Fruit fly (Drosophila melanogaster) whole organism, pupa: Measurements from ENCODE around the gene wntD.

ENCODE experiments used
- CG10348 ChIP-seq: fragments of 200-800 bp; sonication (Bioruptor generic); IDR thresholded peaks from 2 replicates; pipeline ENCODE4 v1.3.6; 2022; ENCODE audit warnings: missing biosample characterization, missing genetic modification characterization
- CG12605 ChIP-seq: fragments of 200-800 bp; sonication (Bioruptor generic); IDR thresholded peaks from 2 replicates; pipeline ENCODE4 v1.3.6; 2022; ENCODE audit warnings: missing biosample characterization, missing genetic modification characterization
- CG13204 ChIP-seq: fragments of 200-800 bp; sonication (Bioruptor generic); optimal IDR thresholded peaks from 2 replicates; lab custom pipeline; 2018; ENCODE audit warnings: missing biosample characterization, mild to moderate bottlenecking, missing genetic modification characterization, moderate library complexity
- CG14655 ChIP-seq: fragments of 200-800 bp; sonication (Bioruptor generic); optimal IDR thresholded peaks from 3 replicates; lab custom pipeline; 2017; ENCODE audit warnings: mild to moderate bottlenecking, missing biosample characterization, missing genetic modification reagents, missing genetic modification characterization
- CG15710 ChIP-seq: fragments of 200-800 bp; sonication (Bioruptor generic); optimal IDR thresholded peaks from 2 replicates; lab custom pipeline; 2018; ENCODE audit warnings: missing biosample characterization, mild to moderate bottlenecking, missing genetic modification characterization, moderate library complexity
- CG17806 ChIP-seq: fragments of 200-800 bp; sonication (Bioruptor generic); optimal IDR thresholded peaks from 2 replicates; lab custom pipeline; 2018; ENCODE audit warnings: missing biosample characterization, mild to moderate bottlenecking, missing genetic modification characterization, moderate library complexity
- CG32121 ChIP-seq: fragments of 200-800 bp; sonication (Bioruptor generic); IDR thresholded peaks from 2 replicates; pipeline ENCODE4 v1.3.6; 2022; ENCODE audit warnings: missing biosample characterization, missing genetic modification characterization
- CG34367 ChIP-seq: fragments of 200-800 bp; sonication (Bioruptor generic); optimal IDR thresholded peaks from 2 replicates; lab custom pipeline; 2018; ENCODE audit warnings: missing biosample characterization, mild to moderate bottlenecking, missing genetic modification characterization
- CG4496 ChIP-seq: fragments of 200-800 bp; sonication (Bioruptor generic); IDR thresholded peaks from 3 replicates; pipeline ENCODE4 v1.3.6; 2022; ENCODE audit warnings: missing biosample characterization, missing genetic modification characterization
- CG8159 ChIP-seq: fragments of 200-800 bp; sonication (Bioruptor generic); optimal IDR thresholded peaks from 3 replicates; lab custom pipeline; 2018; ENCODE audit warnings: missing biosample characterization, mild to moderate bottlenecking, missing genetic modification characterization, moderate library complexity
- CG8301 ChIP-seq: fragments of 200-800 bp; sonication (Bioruptor generic); optimal IDR thresholded peaks from 2 replicates; lab custom pipeline; 2018; ENCODE audit warnings: missing biosample characterization, mild to moderate bottlenecking, missing genetic modification characterization
- CG9948 ChIP-seq: fragments of 200-800 bp; sonication (Bioruptor generic); optimal IDR thresholded peaks from 2 replicates; lab custom pipeline; 2018; ENCODE audit warnings: missing biosample characterization, mild to moderate bottlenecking, missing genetic modification characterization, moderate library complexity
- D1 ChIP-seq: fragments of 200-800 bp; sonication (Bioruptor generic); optimal IDR thresholded peaks from 2 replicates; lab custom pipeline; 2018; ENCODE audit warnings: missing biosample characterization, mild to moderate bottlenecking, missing genetic modification characterization, moderate library complexity
- EcR ChIP-seq: fragments of 200-800 bp; sonication (Bioruptor generic); optimal IDR thresholded peaks from 3 replicates; lab custom pipeline; 2019; ENCODE audit warnings: missing biosample characterization, missing genetic modification characterization, mild to moderate bottlenecking, moderate library complexity, missing genetic modification reagents
- Ets98B ChIP-seq: fragments of 200-800 bp; sonication (Bioruptor generic); IDR thresholded peaks from 2 replicates; pipeline ENCODE4 v1.3.6; 2022; ENCODE audit warnings: missing biosample characterization, missing genetic modification characterization
- Pif1A ChIP-seq: fragments of 200-800 bp; sonication (Bioruptor generic); optimal IDR thresholded peaks from 3 replicates; lab custom pipeline; 2016; ENCODE audit warnings: missing biosample characterization, missing genetic modification characterization
- Pif1B ChIP-seq: fragments of 200-800 bp; sonication (Bioruptor generic); optimal IDR thresholded peaks from 3 replicates; lab custom pipeline; 2016; ENCODE audit warnings: missing biosample characterization, missing genetic modification characterization
- Snoo ChIP-seq: fragments of 200-800 bp; sonication (Bioruptor generic); optimal IDR thresholded peaks from 3 replicates; lab custom pipeline; 2017; ENCODE audit warnings: missing biosample characterization, mild to moderate bottlenecking, missing genetic modification characterization, inconsistent platforms
- fd96Ca ChIP-seq: fragments of 200-800 bp; sonication (Bioruptor generic); IDR thresholded peaks from 3 replicates; pipeline ENCODE4 v1.3.6; 2022; ENCODE audit warnings: missing biosample characterization, missing genetic modification characterization
- gl ChIP-seq: fragments of 200-800 bp; sonication (Bioruptor generic); optimal IDR thresholded peaks from 2 replicates; lab custom pipeline; 2018; ENCODE audit warnings: missing biosample characterization, mild to moderate bottlenecking, missing genetic modification characterization
- rn ChIP-seq: fragments of 200-800 bp; sonication (Bioruptor generic); IDR thresholded peaks from 2 replicates; pipeline ENCODE4 v1.3.6; 2022; ENCODE audit warnings: missing biosample characterization, missing genetic modification characterization

Gene wntD

dm6 chr3R:13275473-13275872, 17.5 kb downstream of the wntD start:
- TF ChIP-seq CG17806 (no peak), CG8301 (tag; lab: Kevin White, UChicago) (no peak), CG13204 (GFP tag; lab: Kevin White, UChicago) (no peak), Ets98B (no peak), CG34367 (tag; lab: Kevin White, UChicago) (no peak), Snoo (no peak)
- TF ChIP-seq, all 21 proteins: peak for 0

DNA sequence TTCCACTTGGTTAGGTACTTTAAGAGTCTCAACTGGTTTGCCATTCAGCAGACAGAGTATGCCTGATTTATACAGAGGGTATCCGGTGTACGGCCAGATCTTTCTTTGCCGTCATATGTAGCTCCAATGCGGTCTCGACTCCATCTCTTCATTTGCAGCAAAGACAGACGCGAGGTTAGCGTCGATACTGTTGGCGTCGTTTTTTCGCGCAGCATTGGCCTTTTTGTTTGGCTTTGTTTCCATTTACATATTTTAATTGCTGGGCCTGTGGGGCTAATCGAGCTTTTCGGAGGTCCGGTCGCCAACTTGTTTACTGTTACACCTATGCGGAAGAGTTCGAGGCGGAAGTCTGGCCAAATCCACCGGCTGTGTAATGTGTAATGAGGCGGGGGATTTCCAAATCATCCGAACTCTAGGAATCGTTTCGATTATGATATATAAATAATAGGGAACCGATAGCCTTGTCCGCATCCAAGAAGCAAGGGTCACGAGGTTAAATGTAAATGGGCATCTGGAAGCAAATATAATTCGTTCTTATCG, 18.7 kb downstream of the wntD start:
- TF ChIP-seq Ets98B (peak; percentile 13; the same call in 1 of the 2 replicates), CG32121 (GFP tag; lab: Robert Waterston, UW) (no peak), Pif1A (no peak), CG13204 (GFP tag; lab: Kevin White, UChicago) (no peak)
- TF ChIP-seq, all 21 proteins: peak for 1

DNA sequence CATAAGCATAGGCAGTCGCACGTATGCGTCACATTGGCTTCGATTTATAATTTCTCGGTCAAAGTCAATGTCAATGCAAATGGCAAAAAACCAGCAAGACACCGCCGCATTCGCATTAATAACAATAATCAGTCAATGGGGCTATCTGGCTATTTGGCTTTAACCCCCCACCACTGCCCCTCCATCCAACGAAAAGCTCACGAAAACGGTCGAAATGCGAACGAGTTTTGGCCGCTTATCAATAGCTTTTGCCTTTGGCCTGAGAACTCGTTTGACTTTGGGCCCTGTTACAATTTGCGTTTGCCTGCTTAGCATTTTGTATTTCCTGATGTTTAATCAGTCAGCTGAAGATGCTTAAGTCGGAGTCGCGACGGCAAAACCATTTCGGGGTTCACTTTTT, 19.5 kb downstream of the wntD start:
- TF ChIP-seq CG9948 (tag; lab: Kevin White, UChicago): no peak
- no peak for TF ChIP-seq rn (GFP tag; lab: Robert Waterston, UW)
- no peak for TF ChIP-seq CG15710
- TF ChIP-seq CG34367 (tag; lab: Kevin White, UChicago): no peak
- TF ChIP-seq EcR (GFP tag; lab: Kevin White, UChicago): no peak
- TF ChIP-seq D1 (tag; lab: Kevin White, UChicago): no peak
- TF ChIP-seq Pif1A: no peak
- TF ChIP-seq CG12605 (GFP tag; lab: Robert Waterston, UW): no peak
- TF ChIP-seq CG8159: no peak
- TF ChIP-seq Snoo: no peak
- TF ChIP-seq CG10348 (GFP tag; lab: Robert Waterston, UW): no peak
- TF ChIP-seq CG4496 (GFP tag; lab: Robert Waterston, UW): no peak
- TF ChIP-seq gl (tag; lab: Kevin White, UChicago): no peak
- TF ChIP-seq Ets98B: no peak
- TF ChIP-seq CG32121 (GFP tag; lab: Robert Waterston, UW): no peak

dm6 chr3R:13271758-13272157, 21.2 kb downstream of the wntD start, which contains the start of gene TBC1D5:
TBC1D5 (minus strand) TSS chr3R:13272011.
- no peak for TF ChIP-seq CG9948 (tag; lab: Kevin White, UChicago)
- no peak for TF ChIP-seq CG8159
- no peak for TF ChIP-seq Snoo

- TF ChIP-seq EcR (GFP tag; lab: Kevin White, UChicago): peak; percentile 71
- TF ChIP-seq CG8301 (tag; lab: Kevin White, UChicago): no peak
- no peak for TF ChIP-seq CG15710
- TF ChIP-seq D1 (tag; lab: Kevin White, UChicago): no peak
These were observed 22.4 kb downstream of the wntD start for dm6 chr3R:13270648-13271047.

- TF ChIP-seq CG32121 (GFP tag; lab: Robert Waterston, UW): 0 out of 2 replicates have a peak, but pooled peaks have one; percentile 30
- TF ChIP-seq CG9948 (tag; lab: Kevin White, UChicago): peak; percentile 46
- TF ChIP-seq fd96Ca (GFP tag; lab: Robert Waterston, UW): no peak
- TF ChIP-seq CG15710: peak; percentile 70
- TF ChIP-seq CG8159: peak; percentile 47
- TF ChIP-seq Snoo: peak; percentile 43
- no peak for TF ChIP-seq gl (tag; lab: Kevin White, UChicago)
- peak; percentile 22 for TF ChIP-seq CG17806
- no peak for TF ChIP-seq D1 (tag; lab: Kevin White, UChicago)
- TF ChIP-seq, all 21 proteins: peak for 6
These were observed 28.8 kb downstream of the wntD start, which contains the start of gene Ravus for dm6 chr3R:13264061-13264661. Ravus (minus strand) TSS chr3R:13264061.

DNA sequence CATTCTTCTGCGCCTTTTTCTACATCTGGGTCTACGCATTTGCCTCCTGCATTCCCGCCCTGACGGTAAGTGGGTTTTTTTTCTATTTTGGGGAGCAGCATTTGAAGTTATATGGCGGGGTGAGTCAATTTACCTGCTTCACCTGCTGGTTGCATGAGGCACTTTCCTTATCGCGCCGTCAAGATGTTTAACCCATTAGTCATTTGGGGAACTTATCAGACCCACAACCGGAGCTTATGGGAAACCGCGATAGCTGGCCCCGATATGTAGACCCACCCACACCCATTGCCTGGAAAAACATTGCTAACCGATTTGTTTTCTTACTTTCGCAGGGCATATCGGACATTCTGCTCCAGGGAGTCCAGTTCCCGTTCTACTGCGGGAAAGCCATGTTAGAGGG, 31.3 kb downstream of the wntD start:
- TF ChIP-seq fd96Ca (GFP tag; lab: Robert Waterston, UW) (no peak), CG13204 (GFP tag; lab: Kevin White, UChicago) (no peak)
- TF ChIP-seq, all 21 proteins: peak for 0

DNA sequence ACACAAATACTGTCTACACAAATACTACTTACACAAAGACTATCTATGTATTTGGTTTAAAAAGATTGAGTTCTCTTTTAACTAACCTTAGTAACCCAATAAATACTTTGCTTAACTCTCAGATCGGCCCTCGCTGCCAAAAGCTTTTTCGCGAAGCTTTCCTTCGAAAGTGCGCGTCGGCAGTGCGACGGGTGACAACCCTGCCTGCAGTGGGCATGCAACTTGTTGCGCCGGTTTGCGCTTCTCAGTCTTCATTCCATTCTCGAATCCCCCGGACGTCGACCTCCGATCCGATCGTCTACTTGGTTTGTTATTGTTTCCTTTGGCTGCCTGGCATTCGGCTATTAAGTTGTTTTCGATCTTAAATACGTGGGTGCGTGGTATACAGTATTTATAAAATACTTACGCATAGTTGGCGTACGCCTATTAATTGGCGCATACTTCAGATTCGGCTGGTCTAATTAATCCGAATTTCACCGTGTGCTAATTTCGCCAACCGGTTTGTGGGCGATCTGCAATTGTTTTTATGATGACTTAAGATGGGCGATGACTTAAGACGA, 32.8 kb downstream of the wntD start, which contains the start of gene CG11686:
CG11686 (plus strand) TSS at position 243 of the 560 bp plus-strand sequence.
- TF ChIP-seq CG34367 (tag; lab: Kevin White, UChicago): no peak
- TF ChIP-seq CG8301 (tag; lab: Kevin White, UChicago): no peak
- TF ChIP-seq Pif1B (GFP tag; lab: Kevin White, UChicago): no peak
- TF ChIP-seq Ets98B: peak; percentile 48; the same call in 1 of the 2 replicates
- no peak for TF ChIP-seq Pif1A
- TF ChIP-seq gl (tag; lab: Kevin White, UChicago): no peak
- no peak for TF ChIP-seq CG10348 (GFP tag; lab: Robert Waterston, UW)
- peak; percentile 97 for TF ChIP-seq EcR (GFP tag; lab: Kevin White, UChicago)
- TF ChIP-seq CG4496 (GFP tag; lab: Robert Waterston, UW): no peak; the same call in 2 of the 3 replicates
- no peak for TF ChIP-seq CG8159
- peak; percentile 14 for TF ChIP-seq Snoo
- TF ChIP-seq rn (GFP tag; lab: Robert Waterston, UW): no peak
- TF ChIP-seq CG14655 (GFP tag; lab: Kevin White, UChicago): no peak
- no peak for TF ChIP-seq CG13204 (GFP tag; lab: Kevin White, UChicago)
- no peak for TF ChIP-seq CG32121 (GFP tag; lab: Robert Waterston, UW)
- TF ChIP-seq CG17806: no peak
- peak; percentile 51; the same call in 1 of the 3 replicates for TF ChIP-seq fd96Ca (GFP tag; lab: Robert Waterston, UW)
- no peak for TF ChIP-seq CG15710
- TF ChIP-seq CG9948 (tag; lab: Kevin White, UChicago): no peak
- peak; percentile 37 for TF ChIP-seq D1 (tag; lab: Kevin White, UChicago)
- peak; percentile 92 for TF ChIP-seq CG12605 (GFP tag; lab: Robert Waterston, UW)
- TF ChIP-seq, all 21 proteins: peak for 6
